Worm (Caenorhabditis elegans) whole organism, early embryonic: ENCODE measurements around the gene Y55B1AR.4.

Experiments used
- B0310.2 ChIP-seq: sonication (generic microtip); optimal IDR thresholded peaks from 2 replicates; lab custom pipeline; 2016; ENCODE audit warnings: mild to moderate bottlenecking, missing genetic modification characterization, missing compliant biosample characterization
- F13C5.2 ChIP-seq: sonication (generic microtip); optimal IDR thresholded peaks from 2 replicates; lab custom pipeline; 2017; ENCODE audit warnings: mild to moderate bottlenecking, missing genetic modification characterization, inconsistent platforms, missing compliant biosample characterization
- aly-1 ChIP-seq: sonication (generic microtip); optimal IDR thresholded peaks from 2 replicates; lab custom pipeline; 2016; ENCODE audit warnings: missing genetic modification characterization, missing compliant biosample characterization
- ama-1 ChIP-seq: fragments of 150-350 bp; optimal IDR thresholded peaks from 2 replicates; lab custom pipeline; 2014
- ets-7 ChIP-seq: sonication (generic microtip); optimal IDR thresholded peaks from 2 replicates; lab custom pipeline; 2016; ENCODE audit warnings: missing genotype, missing genetic modification characterization, missing compliant biosample characterization
- hmg-4 ChIP-seq: fragments of 200-800 bp; sonication (Bioruptor generic); optimal IDR thresholded peaks from 2 replicates; lab custom pipeline; 2018; ENCODE audit warnings: mild to moderate bottlenecking, missing genetic modification characterization, missing compliant biosample characterization
- hnd-1 ChIP-seq: sonication (generic microtip); optimal IDR thresholded peaks from 2 replicates; lab custom pipeline; 2016; ENCODE audit warnings: missing genetic modification characterization, missing compliant biosample characterization
- pes-1 ChIP-seq: fragments of 200-800 bp; sonication (Bioruptor generic); IDR thresholded peaks from 2 replicates; pipeline ENCODE4 v1.3.6; 2022; ENCODE audit warnings: missing genetic modification reagents, missing genetic modification characterization, missing compliant biosample characterization
- scrt-1 ChIP-seq: fragments of 200-800 bp; sonication (Bioruptor generic); IDR thresholded peaks from 2 replicates; pipeline ENCODE4 v1.3.6; 2022; ENCODE audit warnings: missing genetic modification characterization, missing compliant biosample characterization
- sea-1 ChIP-seq: fragments of 200-800 bp; sonication (Bioruptor generic); conservative IDR thresholded peaks from 2 replicates; pipeline ENCODE4 v1.3.6; 2022; ENCODE audit warnings: missing genetic modification characterization, missing compliant biosample characterization
- tbx-11 ChIP-seq: fragments of 200-800 bp; sonication (Bioruptor generic); IDR thresholded peaks from 2 replicates; pipeline ENCODE4 v1.3.6; 2022; ENCODE audit warnings: missing genetic modification characterization, missing compliant biosample characterization
- tbx-37 ChIP-seq: fragments of 200-800 bp; sonication (Bioruptor generic); conservative IDR thresholded peaks from 2 replicates; pipeline ENCODE4 v1.3.6; 2022; ENCODE audit warnings: missing genetic modification reagents, missing genetic modification characterization, missing compliant biosample characterization

Gene Y55B1AR.4

ce11 chrIII:555650-556049 lies 49.7 kb downstream of the Y55B1AR.4 start, which contains the start of gene B0353.1:
TSS of gene B0353.1 (plus strand) at chrIII:555950.
- no peak for TF ChIP-seq tbx-37
- TF ChIP-seq aly-1, result no peak
- no peak for TF ChIP-seq tbx-11 (GFP tag; lab: Robert Waterston, UW)
- no peak for TF ChIP-seq sea-1 (GFP tag; lab: Robert Waterston, UW)
- TF ChIP-seq B0310.2, result no peak
- no peak for TF ChIP-seq ama-1
- no peak for TF ChIP-seq F13C5.2 (tag; lab: Kevin White, UChicago)
- no peak for TF ChIP-seq hmg-4 (GFP tag; lab: Kevin White, UChicago)
- no peak for TF ChIP-seq scrt-1 (GFP tag; lab: Robert Waterston, UW)
- TF ChIP-seq pes-1 (GFP tag; lab: Robert Waterston, UW), result no peak
- TF ChIP-seq ets-7 (tag; lab: Kevin White, UChicago), result no peak
- TF ChIP-seq hnd-1 (tag; lab: Kevin White, UChicago), result no peak
